Worm (Caenorhabditis elegans) whole organism, L4 larva: ENCODE measurements around the gene lst-2.
A peak's percentile ranks its signal among the peaks of the same experiment; 100 is the strongest.

Source experiments
- egl-27 ChIP-seq: sonication (generic microtip); optimal IDR thresholded peaks from 3 replicates; lab custom pipeline; 2017; ENCODE audit warnings: missing biosample characterization, missing genetic modification reagents, missing genetic modification characterization
- lin-39 ChIP-seq: fragments of 150-350 bp; optimal IDR thresholded peaks from 2 replicates; lab custom pipeline; 2014; ENCODE audit warnings: missing biosample characterization, missing genetic modification reagents, missing genetic modification characterization
- mep-1 ChIP-seq: fragments of 150-350 bp; sonication (generic microtip); optimal IDR thresholded peaks from 3 replicates; lab custom pipeline; 2014; ENCODE audit warnings: missing biosample characterization, missing genetic modification characterization
- snpc-4 ChIP-seq: fragments of 150-350 bp; optimal IDR thresholded peaks from 2 replicates; lab custom pipeline; 2014; ENCODE audit warnings: missing biosample characterization, missing genetic modification characterization

ce11 chrX:4388834-4389409 lies 5.8 kb upstream of the lst-2 start, which contains the start of gene dpy-23:
- no peak for TF ChIP-seq egl-27 (tag; lab: Kevin White, UChicago)
- peak; percentile 97 for TF ChIP-seq mep-1 (tag; lab: Kevin White, UChicago)
- no peak for TF ChIP-seq lin-39 (tag; lab: Kevin White, UChicago)
- no peak for TF ChIP-seq snpc-4 (tag; lab: Kevin White, UChicago)
